Fruit fly (Drosophila melanogaster) whole organism, embryonic: Measurements from ENCODE around the gene mRpL13.

ENCODE experiments used
- B-H2 ChIP-seq: fragments of 200-800 bp; sonication (Bioruptor generic); optimal IDR thresholded peaks from 2 replicates; lab custom pipeline; 2018; ENCODE audit warnings: missing biosample characterization, mild to moderate bottlenecking, missing genetic modification characterization
- CG11093 ChIP-seq: fragments of 200-800 bp; sonication (Bioruptor generic); IDR thresholded peaks from 3 replicates; pipeline ENCODE4 v1.3.6; 2022; ENCODE audit warnings: missing biosample characterization, missing genetic modification characterization
- CG14441 ChIP-seq: fragments of 200-800 bp; sonication (Bioruptor generic); IDR thresholded peaks from 2 replicates; pipeline ENCODE4 v1.3.6; 2022; ENCODE audit warnings: missing biosample characterization, missing genetic modification characterization
- CG14667 ChIP-seq: fragments of 200-800 bp; sonication (Bioruptor generic); IDR thresholded peaks from 2 replicates; pipeline ENCODE4 v1.3.6; 2022; ENCODE audit warnings: missing biosample characterization, missing genetic modification characterization
- CG15073 ChIP-seq: fragments of 200-800 bp; sonication (Bioruptor generic); optimal IDR thresholded peaks from 2 replicates; lab custom pipeline; 2016; ENCODE audit warnings: missing biosample characterization, missing genetic modification characterization
- CG15514 ChIP-seq: fragments of 200-800 bp; sonication (Bioruptor generic); optimal IDR thresholded peaks from 3 replicates; lab custom pipeline; 2017; ENCODE audit warnings: missing biosample characterization, missing genetic modification characterization, mild to moderate bottlenecking, moderate library complexity, missing genetic modification reagents
- CG15601 ChIP-seq: fragments of 200-800 bp; sonication (Bioruptor generic); optimal IDR thresholded peaks from 3 replicates; lab custom pipeline; 2019; ENCODE audit warnings: missing biosample characterization, mild to moderate bottlenecking, missing genetic modification characterization, moderate library complexity
- CG1792 ChIP-seq: fragments of 200-800 bp; sonication (Bioruptor generic); optimal IDR thresholded peaks from 2 replicates; lab custom pipeline; 2016; ENCODE audit warnings: missing biosample characterization, missing genetic modification characterization
- CG2116 ChIP-seq: fragments of 200-800 bp; sonication (Bioruptor generic); optimal IDR thresholded peaks from 3 replicates; lab custom pipeline; 2018; ENCODE audit warnings: missing biosample characterization, mild to moderate bottlenecking, missing genetic modification characterization
- CG3995 ChIP-seq: fragments of 200-800 bp; sonication (Bioruptor generic); optimal IDR thresholded peaks from 3 replicates; lab custom pipeline; 2016; ENCODE audit warnings: missing biosample characterization, missing genetic modification characterization
- CG4282 ChIP-seq: fragments of 200-800 bp; sonication (Bioruptor generic); optimal IDR thresholded peaks from 2 replicates; lab custom pipeline; 2016; ENCODE audit warnings: missing biosample characterization, missing genetic modification characterization
- CG4360 ChIP-seq: fragments of 200-800 bp; sonication (Bioruptor generic); IDR thresholded peaks from 2 replicates; pipeline ENCODE4 v1.3.6; 2022; ENCODE audit warnings: missing biosample characterization, missing genetic modification characterization
- CG4707 ChIP-seq: fragments of 200-800 bp; sonication (Bioruptor generic); optimal IDR thresholded peaks from 2 replicates; lab custom pipeline; 2018; ENCODE audit warnings: missing biosample characterization, mild to moderate bottlenecking, missing genetic modification characterization, moderate library complexity
- CG5245 ChIP-seq: fragments of 200-800 bp; sonication (Bioruptor generic); optimal IDR thresholded peaks from 3 replicates; lab custom pipeline; 2016; ENCODE audit warnings: missing biosample characterization, missing genetic modification characterization
- CG5953 ChIP-seq: fragments of 200-800 bp; sonication (Bioruptor generic); IDR thresholded peaks from 2 replicates; pipeline ENCODE4 v1.3.6; 2022; ENCODE audit warnings: missing biosample characterization, missing genetic modification characterization
- CG6254 ChIP-seq: fragments of 200-800 bp; sonication (Bioruptor generic); optimal IDR thresholded peaks from 3 replicates; lab custom pipeline; 2017; ENCODE audit warnings: mild to moderate bottlenecking, missing biosample characterization, missing genetic modification reagents, missing genetic modification characterization
- CG9876 ChIP-seq: fragments of 200-800 bp; sonication (Bioruptor generic); optimal IDR thresholded peaks from 2 replicates; lab custom pipeline; 2016; ENCODE audit warnings: missing biosample characterization, missing genetic modification characterization
- Dad ChIP-seq: fragments of 200-800 bp; sonication (Bioruptor generic); optimal IDR thresholded peaks from 3 replicates; lab custom pipeline; 2016; ENCODE audit warnings: missing biosample characterization, missing genetic modification characterization
- Elba2 ChIP-seq: fragments of 200-800 bp; sonication (Bioruptor generic); optimal IDR thresholded peaks from 3 replicates; lab custom pipeline; 2016; ENCODE audit warnings: missing biosample characterization, missing genetic modification characterization
- Fer2 ChIP-seq: fragments of 200-800 bp; sonication (Bioruptor generic); optimal IDR thresholded peaks from 2 replicates; lab custom pipeline; 2018; ENCODE audit warnings: missing biosample characterization, mild to moderate bottlenecking, missing genetic modification characterization, moderate library complexity
- HLH4C ChIP-seq: fragments of 200-800 bp; sonication (Bioruptor generic); IDR thresholded peaks from 3 replicates; pipeline ENCODE4 v1.3.6; 2022; ENCODE audit warnings: missing biosample characterization, missing genetic modification characterization; ENCODE audit not compliant: partially characterized antibody
- HmgZ ChIP-seq: fragments of 200-800 bp; sonication (Bioruptor generic); optimal IDR thresholded peaks from 2 replicates; lab custom pipeline; 2018; ENCODE audit warnings: missing biosample characterization, mild to moderate bottlenecking, missing genetic modification characterization
- Hmx ChIP-seq: fragments of 200-800 bp; sonication (Bioruptor generic); optimal IDR thresholded peaks from 2 replicates; lab custom pipeline; 2016; ENCODE audit warnings: missing biosample characterization, missing genetic modification characterization
- Oli ChIP-seq: fragments of 200-800 bp; sonication (Bioruptor generic); optimal IDR thresholded peaks from 2 replicates; lab custom pipeline; 2018; ENCODE audit warnings: missing biosample characterization, mild to moderate bottlenecking, missing genetic modification characterization, moderate library complexity
- Ptx1 ChIP-seq: fragments of 200-800 bp; sonication (Bioruptor generic); IDR thresholded peaks from 2 replicates; pipeline ENCODE4 v1.3.6; 2022; ENCODE audit warnings: missing biosample characterization, missing genetic modification characterization
- Ravus ChIP-seq: fragments of 200-800 bp; sonication (Bioruptor generic); IDR thresholded peaks from 2 replicates; pipeline ENCODE4 v1.3.6; 2022; ENCODE audit warnings: missing biosample characterization, missing genetic modification characterization
- ara ChIP-seq: fragments of 200-800 bp; sonication (Bioruptor generic); IDR thresholded peaks from 2 replicates; pipeline ENCODE4 v1.3.6; 2022; ENCODE audit warnings: missing biosample characterization, missing genetic modification characterization
- ase ChIP-seq: fragments of 200-800 bp; sonication (Bioruptor generic); IDR thresholded peaks from 3 replicates; pipeline ENCODE4 v1.3.6; 2022; ENCODE audit warnings: missing biosample characterization, missing genetic modification characterization
- bbx ChIP-seq: fragments of 200-800 bp; sonication (Bioruptor generic); IDR thresholded peaks from 2 replicates; pipeline ENCODE4 v1.3.6; 2022; ENCODE audit warnings: missing biosample characterization, missing genetic modification characterization; ENCODE audit not compliant: partially characterized antibody
- btn ChIP-seq: fragments of 200-800 bp; sonication (Bioruptor generic); optimal IDR thresholded peaks from 2 replicates; lab custom pipeline; 2016; ENCODE audit warnings: missing biosample characterization, missing genetic modification characterization
- cas ChIP-seq: fragments of 200-800 bp; sonication (Bioruptor generic); IDR thresholded peaks from 2 replicates; pipeline ENCODE4 v1.3.6; 2022; ENCODE audit warnings: missing biosample characterization, missing genetic modification characterization
- caup ChIP-seq: fragments of 200-800 bp; sonication (Bioruptor generic); optimal IDR thresholded peaks from 3 replicates; lab custom pipeline; 2017; ENCODE audit warnings: missing biosample characterization, mild to moderate bottlenecking, missing genetic modification characterization, moderate library complexity; ENCODE audit not compliant: severe bottlenecking
- dimm ChIP-seq: fragments of 200-800 bp; sonication (Bioruptor generic); IDR thresholded peaks from 2 replicates; pipeline ENCODE4 v1.3.6; 2022; ENCODE audit warnings: missing biosample characterization, missing genetic modification characterization
- fd96Cb ChIP-seq: fragments of 200-800 bp; sonication (Bioruptor generic); optimal IDR thresholded peaks from 2 replicates; lab custom pipeline; 2018; ENCODE audit warnings: missing biosample characterization, mild to moderate bottlenecking, missing genetic modification characterization, moderate library complexity
- gfzf ChIP-seq: fragments of 200-800 bp; sonication (Bioruptor generic); optimal IDR thresholded peaks from 2 replicates; lab custom pipeline; 2016; ENCODE audit warnings: missing biosample characterization, mild to moderate bottlenecking, missing genetic modification characterization, moderate library complexity
- mam ChIP-seq: fragments of 200-800 bp; sonication (Bioruptor generic); optimal IDR thresholded peaks from 3 replicates; lab custom pipeline; 2016; ENCODE audit warnings: missing biosample characterization, missing genetic modification characterization
- repo ChIP-seq: fragments of 200-800 bp; sonication (Bioruptor generic); optimal IDR thresholded peaks from 2 replicates; lab custom pipeline; 2016; ENCODE audit warnings: missing biosample characterization, missing genetic modification characterization
- tio ChIP-seq: fragments of 200-800 bp; sonication (Bioruptor generic); optimal IDR thresholded peaks from 2 replicates; lab custom pipeline; 2017; ENCODE audit warnings: missing biosample characterization, missing genetic modification characterization, inconsistent platforms
- twi ChIP-seq: fragments of 200-800 bp; optimal IDR thresholded peaks from 2 replicates; lab custom pipeline; 2019; ENCODE audit warnings: missing biosample characterization, mild to moderate bottlenecking, missing genetic modification characterization, moderate library complexity
- unc-4 ChIP-seq: fragments of 200-800 bp; sonication (Bioruptor generic); IDR thresholded peaks from 2 replicates; pipeline ENCODE4 v1.3.6; 2022; ENCODE audit warnings: missing biosample characterization, missing genetic modification characterization; ENCODE audit not compliant: partially characterized antibody
- vnd ChIP-seq: fragments of 200-800 bp; sonication (Bioruptor generic); IDR thresholded peaks from 3 replicates; pipeline ENCODE4 v1.3.6; 2022; ENCODE audit warnings: missing biosample characterization, missing genetic modification characterization; ENCODE audit not compliant: partially characterized antibody
- wor ChIP-seq: fragments of 200-800 bp; sonication (Bioruptor generic); IDR thresholded peaks from 2 replicates; pipeline ENCODE4 v1.3.6; 2022; ENCODE audit warnings: missing biosample characterization, missing genetic modification characterization

mRpL13 gene

DNA sequence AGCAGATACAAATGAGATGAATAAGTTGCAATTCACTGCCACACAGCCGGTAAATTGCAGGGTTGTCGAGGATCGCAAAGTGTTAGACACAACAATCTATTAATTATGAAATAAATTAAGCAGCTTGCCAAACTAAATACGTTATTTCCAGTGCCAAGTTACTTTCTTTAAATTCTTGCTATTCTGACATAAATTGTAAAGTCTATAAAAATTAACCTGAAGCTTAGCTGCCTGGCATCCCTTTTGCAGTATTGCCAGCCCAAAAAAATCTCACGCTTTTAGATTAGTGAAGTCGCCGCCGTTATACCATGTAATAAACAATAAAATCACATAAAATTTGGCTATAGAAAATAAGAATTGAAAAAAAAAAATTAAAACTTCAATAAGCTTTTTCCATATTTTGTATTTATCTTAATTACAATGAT lies 1.4 kb downstream of the mRpL13 start (continued):
- TF ChIP-seq CG9876 (peak; percentile 79), wor (GFP tag; lab: Robert Waterston, UW) (peak; percentile 83), CG3995 (GFP tag; lab: Kevin White, UChicago) (peak; percentile 69), fd96Cb (tag; lab: Kevin White, UChicago) (peak; percentile 89), CG4707 (GFP tag; lab: Kevin White, UChicago) (peak; percentile 82), CG1792 (GFP tag; lab: Kevin White, UChicago) (peak; percentile 60), dimm (GFP tag; lab: Robert Waterston, UW) (peak; percentile 45; the same call in 1 of the 2 replicates), vnd (GFP tag; lab: Robert Waterston, UW) (no peak), CG4282 (GFP tag; lab: Kevin White, UChicago) (peak; percentile 77), tio (GFP tag; lab: Kevin White, UChicago) (peak; percentile 89), CG15514 (peak; percentile 89), CG14441 (GFP tag; lab: Robert Waterston, UW) (peak; percentile 93), Fer2 (peak; percentile 88), CG14667 (GFP tag; lab: Robert Waterston, UW) (peak; percentile 87), repo (peak; percentile 64), CG5245 (GFP tag; lab: Kevin White, UChicago) (peak; percentile 64), CG15073 (GFP tag; lab: Kevin White, UChicago) (peak; percentile 51), Hmx (GFP tag; lab: Kevin White, UChicago) (peak; percentile 75), CG6254 (peak; percentile 84), gfzf (GFP tag; lab: Kevin White, UChicago) (no peak), HmgZ (tag; lab: Kevin White, UChicago) (peak; percentile 94), Elba2 (GFP tag; lab: Kevin White, UChicago) (peak; percentile 43), Dad (GFP tag; lab: Kevin White, UChicago) (peak; percentile 46), ara (GFP tag; lab: Robert Waterston, UW) (peak; percentile 86), ase (GFP tag; lab: Robert Waterston, UW) (peak; percentile 92), CG2116 (GFP tag; lab: Kevin White, UChicago) (peak; percentile 64), HLH4C (GFP tag; lab: Robert Waterston, UW) (no peak; the same call in 2 of the 3 replicates), mam (GFP tag; lab: Kevin White, UChicago) (peak; percentile 95), Oli (peak; percentile 93), caup (GFP tag; lab: Kevin White, UChicago) (peak; percentile 83), B-H2 (GFP tag; lab: Kevin White, UChicago) (peak; percentile 92), Ravus (GFP tag; lab: Robert Waterston, UW) (peak; percentile 69), CG15601 (tag; lab: Kevin White, UChicago) (peak; percentile 87), Ptx1 (GFP tag; lab: Robert Waterston, UW) (peak; percentile 88), cas (GFP tag; lab: Robert Waterston, UW) (peak; percentile 78), twi (tag; lab: Kevin White, UChicago) (peak; percentile 87), unc-4 (GFP tag; lab: Robert Waterston, UW) (0 out of 2 replicates have a peak, but pooled peaks have one; percentile 32), bbx (GFP tag; lab: Robert Waterston, UW) (no peak), CG11093 (GFP tag; lab: Robert Waterston, UW) (peak; percentile 90), CG5953 (GFP tag; lab: Robert Waterston, UW) (peak; percentile 71), CG4360 (GFP tag; lab: Robert Waterston, UW) (peak; percentile 55), btn (peak; percentile 30)
